Worm (Caenorhabditis elegans) whole organism, early embryonic: ENCODE measurements around the gene srh-195.

ENCODE experiments used
- B0310.2 ChIP-seq: sonication (generic microtip); optimal IDR thresholded peaks from 2 replicates; lab custom pipeline; 2016; ENCODE audit warnings: mild to moderate bottlenecking, missing genetic modification characterization, missing compliant biosample characterization
- F13C5.2 ChIP-seq: sonication (generic microtip); optimal IDR thresholded peaks from 2 replicates; lab custom pipeline; 2017; ENCODE audit warnings: mild to moderate bottlenecking, missing genetic modification characterization, inconsistent platforms, missing compliant biosample characterization
- aly-1 ChIP-seq: sonication (generic microtip); optimal IDR thresholded peaks from 2 replicates; lab custom pipeline; 2016; ENCODE audit warnings: missing genetic modification characterization, missing compliant biosample characterization
- ama-1 ChIP-seq: fragments of 150-350 bp; optimal IDR thresholded peaks from 2 replicates; lab custom pipeline; 2014
- ets-7 ChIP-seq: sonication (generic microtip); optimal IDR thresholded peaks from 2 replicates; lab custom pipeline; 2016; ENCODE audit warnings: missing genotype, missing genetic modification characterization, missing compliant biosample characterization
- flt-1 ChIP-seq: fragments of 200-800 bp; sonication (Bioruptor generic); IDR thresholded peaks from 2 replicates; pipeline ENCODE4 v1.3.6; 2022; ENCODE audit warnings: missing genetic modification characterization, missing compliant biosample characterization
- hmbx-1 ChIP-seq: sonication (generic microtip); optimal IDR thresholded peaks from 2 replicates; lab custom pipeline; 2016; ENCODE audit warnings: mild to moderate bottlenecking, missing genetic modification characterization, missing compliant biosample characterization
- hmg-4 ChIP-seq: fragments of 200-800 bp; sonication (Bioruptor generic); optimal IDR thresholded peaks from 2 replicates; lab custom pipeline; 2018; ENCODE audit warnings: mild to moderate bottlenecking, missing genetic modification characterization, missing compliant biosample characterization
- pes-1 ChIP-seq: fragments of 200-800 bp; sonication (Bioruptor generic); IDR thresholded peaks from 2 replicates; pipeline ENCODE4 v1.3.6; 2022; ENCODE audit warnings: missing genetic modification reagents, missing genetic modification characterization, missing compliant biosample characterization
- tbx-11 ChIP-seq: fragments of 200-800 bp; sonication (Bioruptor generic); IDR thresholded peaks from 2 replicates; pipeline ENCODE4 v1.3.6; 2022; ENCODE audit warnings: missing genetic modification characterization, missing compliant biosample characterization
- tbx-37 ChIP-seq: fragments of 200-800 bp; sonication (Bioruptor generic); conservative IDR thresholded peaks from 2 replicates; pipeline ENCODE4 v1.3.6; 2022; ENCODE audit warnings: missing genetic modification reagents, missing genetic modification characterization, missing compliant biosample characterization
- tra-4 ChIP-seq: sonication (generic microtip); optimal IDR thresholded peaks from 2 replicates; lab custom pipeline; 2017; ENCODE audit warnings: missing genetic modification characterization, missing compliant biosample characterization

- TF ChIP-seq ets-7 (tag; lab: Kevin White, UChicago) = no peak
- TF ChIP-seq hmg-4 (GFP tag; lab: Kevin White, UChicago) = no peak
- no peak for TF ChIP-seq B0310.2 (tag; lab: Kevin White, UChicago)
- TF ChIP-seq aly-1 = no peak
- no peak for TF ChIP-seq tbx-37 (GFP tag; lab: Robert Waterston, UW)
- TF ChIP-seq tbx-11 (GFP tag; lab: Robert Waterston, UW) = no peak
- TF ChIP-seq ama-1 (lab: Kevin White, UChicago) = no peak
- no peak for TF ChIP-seq tra-4 (tag; lab: Kevin White, UChicago)
- TF ChIP-seq F13C5.2 = no peak
- no peak for TF ChIP-seq pes-1 (GFP tag; lab: Robert Waterston, UW)
- TF ChIP-seq flt-1 (GFP tag; lab: Robert Waterston, UW) = no peak
- no peak for TF ChIP-seq hmbx-1 (tag; lab: Kevin White, UChicago)
Measured at ce11 chrII:2090605-2091004, 26.1 kb downstream of the srh-195 start, which contains the start of gene trpl-5.
